Fruit fly (Drosophila melanogaster) whole organism, embryonic: ENCODE results near the gene Vm26Ab.

Experiments
- Adf1 ChIP-seq: fragments of 200-800 bp; sonication (Bioruptor generic); IDR thresholded peaks from 2 replicates; pipeline ENCODE4 v1.3.6; 2022; ENCODE audit warnings: missing biosample characterization, missing genetic modification characterization
- Atf-2 ChIP-seq: fragments of 200-800 bp; sonication (Bioruptor generic); optimal IDR thresholded peaks from 2 replicates; lab custom pipeline; 2016; ENCODE audit warnings: missing biosample characterization, missing genetic modification characterization
- C15 ChIP-seq: fragments of 200-800 bp; sonication (Bioruptor generic); IDR thresholded peaks from 3 replicates; pipeline ENCODE4 v1.3.6; 2022; ENCODE audit warnings: missing biosample characterization, missing genetic modification characterization
- CG12769 ChIP-seq: fragments of 200-800 bp; sonication (Bioruptor generic); optimal IDR thresholded peaks from 2 replicates; lab custom pipeline; 2019; ENCODE audit warnings: missing biosample characterization, mild to moderate bottlenecking, missing genetic modification characterization, moderate library complexity
- CG14667 ChIP-seq: fragments of 200-800 bp; sonication (Bioruptor generic); IDR thresholded peaks from 2 replicates; pipeline ENCODE4 v1.3.6; 2022; ENCODE audit warnings: missing biosample characterization, missing genetic modification characterization
- CG14860 ChIP-seq: fragments of 200-800 bp; sonication (Bioruptor generic); IDR thresholded peaks from 3 replicates; pipeline ENCODE4 v1.3.6; 2022; ENCODE audit warnings: missing biosample characterization, missing genetic modification characterization; ENCODE audit not compliant: partially characterized antibody
- CG1647 ChIP-seq: fragments of 200-800 bp; sonication (Bioruptor generic); optimal IDR thresholded peaks from 3 replicates; lab custom pipeline; 2016; ENCODE audit warnings: missing biosample characterization, missing genetic modification characterization
- CG16815 ChIP-seq: fragments of 200-800 bp; sonication (Bioruptor generic); optimal IDR thresholded peaks from 3 replicates; lab custom pipeline; 2017; ENCODE audit warnings: missing biosample characterization, mild to moderate bottlenecking, missing genetic modification characterization
- CG17829 ChIP-seq: fragments of 200-800 bp; optimal IDR thresholded peaks from 2 replicates; lab custom pipeline; 2019; ENCODE audit warnings: missing biosample characterization, mild to moderate bottlenecking, missing genetic modification characterization, moderate library complexity
- CG18476 ChIP-seq: fragments of 200-800 bp; sonication (Bioruptor generic); optimal IDR thresholded peaks from 2 replicates; lab custom pipeline; 2016; ENCODE audit warnings: missing biosample characterization, mild to moderate bottlenecking, missing genetic modification characterization
- CG18599 ChIP-seq: fragments of 200-800 bp; sonication (Bioruptor generic); optimal IDR thresholded peaks from 3 replicates; lab custom pipeline; 2017; ENCODE audit warnings: missing biosample characterization, missing genetic modification characterization, mild to moderate bottlenecking, moderate library complexity, missing genetic modification reagents
- CG2120 ChIP-seq: fragments of 200-800 bp; sonication (Bioruptor generic); optimal IDR thresholded peaks from 3 replicates; lab custom pipeline; 2016; ENCODE audit warnings: missing biosample characterization, missing genetic modification characterization
- CG2712 ChIP-seq: fragments of 200-800 bp; optimal IDR thresholded peaks from 3 replicates; lab custom pipeline; 2019; ENCODE audit warnings: missing biosample characterization, mild to moderate bottlenecking, missing genetic modification characterization, moderate library complexity
- CG4854 ChIP-seq: fragments of 200-800 bp; sonication (Bioruptor generic); optimal IDR thresholded peaks from 2 replicates; lab custom pipeline; 2016; ENCODE audit warnings: missing biosample characterization, missing genetic modification characterization, inconsistent platforms
- CG5180 ChIP-seq: fragments of 200-800 bp; sonication (Bioruptor generic); optimal IDR thresholded peaks from 3 replicates; lab custom pipeline; 2017; ENCODE audit warnings: missing biosample characterization, missing genetic modification characterization, mild to moderate bottlenecking, moderate library complexity, missing genetic modification reagents
- CG7786 ChIP-seq: fragments of 200-800 bp; sonication (Bioruptor generic); optimal IDR thresholded peaks from 2 replicates; lab custom pipeline; 2016; ENCODE audit warnings: missing biosample characterization, missing genetic modification characterization
- CG7928 ChIP-seq: fragments of 200-800 bp; sonication (Bioruptor generic); optimal IDR thresholded peaks from 2 replicates; lab custom pipeline; 2017; ENCODE audit warnings: missing biosample characterization, mild to moderate bottlenecking, missing genetic modification characterization
- CG8089 ChIP-seq: fragments of 200-800 bp; sonication (Bioruptor generic); optimal IDR thresholded peaks from 3 replicates; lab custom pipeline; 2016; ENCODE audit warnings: missing biosample characterization, missing genetic modification characterization
- CG8924 ChIP-seq: fragments of 200-800 bp; optimal IDR thresholded peaks from 3 replicates; lab custom pipeline; 2019; ENCODE audit warnings: missing biosample characterization, mild to moderate bottlenecking, missing genetic modification characterization, moderate library complexity
- CG9876 ChIP-seq: fragments of 200-800 bp; sonication (Bioruptor generic); optimal IDR thresholded peaks from 2 replicates; lab custom pipeline; 2016; ENCODE audit warnings: missing biosample characterization, missing genetic modification characterization
- E2f2 ChIP-seq: fragments of 200-800 bp; sonication (Bioruptor generic); IDR thresholded peaks from 2 replicates; pipeline ENCODE4 v1.3.6; 2022; ENCODE audit warnings: missing biosample characterization, missing genetic modification characterization
- Eip74EF ChIP-seq, 2 experiments: fragments of 200-800 bp in 1 of 2; fragments of >200 bp in 1 of 2; sonication (Bioruptor generic) in 1 of 2; optimal IDR thresholded peaks; 2 replicates each; lab custom pipeline; 2017 to 2019; ENCODE audit warnings: missing biosample characterization in 2 of 2, missing genetic modification characterization in 2 of 2, mild to moderate bottlenecking in 1 of 2, moderate library complexity in 1 of 2
- HmgZ ChIP-seq: fragments of 200-800 bp; sonication (Bioruptor generic); optimal IDR thresholded peaks from 2 replicates; lab custom pipeline; 2018; ENCODE audit warnings: missing biosample characterization, mild to moderate bottlenecking, missing genetic modification characterization
- Jarid2 ChIP-seq: fragments of 200-800 bp; sonication (Bioruptor generic); optimal IDR thresholded peaks from 3 replicates; lab custom pipeline; 2017; ENCODE audit warnings: mild to moderate bottlenecking, missing biosample characterization, missing genetic modification reagents, missing genetic modification characterization
- Mad ChIP-seq: fragments of 200-800 bp; sonication (Bioruptor generic); optimal IDR thresholded peaks from 2 replicates; lab custom pipeline; 2016; ENCODE audit warnings: missing biosample characterization, missing genetic modification characterization
- Poxn ChIP-seq: fragments of 200-800 bp; sonication (Bioruptor generic); IDR thresholded peaks from 2 replicates; pipeline ENCODE4 v1.3.6; 2022; ENCODE audit warnings: missing biosample characterization, missing genetic modification characterization
- Rx ChIP-seq: fragments of 200-800 bp; sonication (Bioruptor generic); IDR thresholded peaks from 2 replicates; pipeline ENCODE4 v1.3.6; 2022; ENCODE audit warnings: missing biosample characterization, missing genetic modification characterization
- ato ChIP-seq: fragments of 200-800 bp; sonication (Bioruptor generic); IDR thresholded peaks from 2 replicates; pipeline ENCODE4 v1.3.6; 2022; ENCODE audit warnings: missing biosample characterization, missing genetic modification characterization; ENCODE audit not compliant: partially characterized antibody
- dmrt11E ChIP-seq: fragments of 200-800 bp; sonication (Bioruptor generic); optimal IDR thresholded peaks from 3 replicates; lab custom pipeline; 2018; ENCODE audit warnings: missing biosample characterization, mild to moderate bottlenecking, missing genetic modification characterization, moderate library complexity
- emc ChIP-seq: fragments of 200-800 bp; sonication (Bioruptor generic); optimal IDR thresholded peaks from 2 replicates; lab custom pipeline; 2016; ENCODE audit warnings: missing biosample characterization, missing genetic modification characterization
- ems ChIP-seq: fragments of 200-800 bp; sonication (Bioruptor generic); optimal IDR thresholded peaks from 3 replicates; lab custom pipeline; 2016; ENCODE audit warnings: missing biosample characterization, missing genetic modification characterization
- exex ChIP-seq: fragments of 200-800 bp; sonication (Bioruptor generic); optimal IDR thresholded peaks from 4 replicates; lab custom pipeline; 2018; ENCODE audit warnings: missing biosample characterization, mild to moderate bottlenecking, missing genetic modification characterization, moderate library complexity
- hbn ChIP-seq: fragments of 200-800 bp; sonication (Bioruptor generic); IDR thresholded peaks from 2 replicates; pipeline ENCODE4 v1.3.6; 2022; ENCODE audit warnings: missing biosample characterization, missing genetic modification characterization; ENCODE audit not compliant: partially characterized antibody
- kah ChIP-seq: fragments of 200-800 bp; sonication (Bioruptor generic); optimal IDR thresholded peaks from 2 replicates; lab custom pipeline; 2018; ENCODE audit warnings: missing biosample characterization, mild to moderate bottlenecking, missing genetic modification characterization
- kay ChIP-seq: fragments of 200-800 bp; sonication (Bioruptor generic); optimal IDR thresholded peaks from 2 replicates; lab custom pipeline; 2016; ENCODE audit warnings: missing biosample characterization, missing genetic modification characterization
- lbe ChIP-seq: fragments of 200-800 bp; sonication (Bioruptor generic); optimal IDR thresholded peaks from 2 replicates; lab custom pipeline; 2016; ENCODE audit warnings: missing biosample characterization, mild to moderate bottlenecking, missing genetic modification characterization
- nau ChIP-seq: fragments of 200-800 bp; sonication (Bioruptor generic); optimal IDR thresholded peaks from 3 replicates; lab custom pipeline; 2017; ENCODE audit warnings: missing biosample characterization, mild to moderate bottlenecking, missing genetic modification characterization, missing genetic modification reagents
- nerfin-2 ChIP-seq: fragments of 200-800 bp; sonication (Bioruptor generic); IDR thresholded peaks from 2 replicates; pipeline ENCODE4 v1.3.6; 2022; ENCODE audit warnings: missing biosample characterization, missing genetic modification characterization; ENCODE audit not compliant: partially characterized antibody
- org-1 ChIP-seq: fragments of 200-800 bp; sonication (Bioruptor generic); optimal IDR thresholded peaks from 2 replicates; lab custom pipeline; 2017; ENCODE audit warnings: missing biosample characterization, missing genetic modification characterization
- otp ChIP-seq: fragments of 200-800 bp; sonication (Bioruptor generic); IDR thresholded peaks from 3 replicates; pipeline ENCODE4, ENCODE4 v1.3.6; 2022; ENCODE audit warnings: missing biosample characterization, missing genetic modification characterization
- phol ChIP-seq: fragments of 200-800 bp; sonication (Bioruptor generic); optimal IDR thresholded peaks from 3 replicates; lab custom pipeline; 2018; ENCODE audit warnings: missing biosample characterization, mild to moderate bottlenecking, missing genetic modification characterization, moderate library complexity
- run ChIP-seq: fragments of 200-800 bp; sonication (Bioruptor generic); optimal IDR thresholded peaks from 3 replicates; lab custom pipeline; 2018; ENCODE audit warnings: missing biosample characterization, mild to moderate bottlenecking, missing genetic modification characterization
- slp2 ChIP-seq: fragments of 200-800 bp; sonication (Bioruptor generic); optimal IDR thresholded peaks from 2 replicates; lab custom pipeline; 2016; ENCODE audit warnings: missing biosample characterization, missing genetic modification characterization
- sna ChIP-seq: fragments of 200-800 bp; sonication (Bioruptor generic); IDR thresholded peaks from 2 replicates; pipeline ENCODE4 v1.3.6; 2022; ENCODE audit warnings: missing biosample characterization, missing genetic modification characterization; ENCODE audit not compliant: partially characterized antibody
- tx ChIP-seq: fragments of 200-800 bp; sonication (Bioruptor generic); optimal IDR thresholded peaks from 2 replicates; lab custom pipeline; 2016; ENCODE audit warnings: missing biosample characterization, missing genetic modification characterization
- wor ChIP-seq: fragments of 200-800 bp; sonication (Bioruptor generic); IDR thresholded peaks from 2 replicates; pipeline ENCODE4 v1.3.6; 2022; ENCODE audit warnings: missing biosample characterization, missing genetic modification characterization
- z ChIP-seq: fragments of 200-800 bp; sonication (Bioruptor generic); IDR thresholded peaks from 3 replicates; pipeline ENCODE4 v1.3.6; 2022; ENCODE audit warnings: missing biosample characterization, missing genetic modification characterization
- zen2 ChIP-seq: fragments of 200-800 bp; sonication (Bioruptor generic); IDR thresholded peaks from 3 replicates; pipeline ENCODE4 v1.3.6; 2022; ENCODE audit warnings: missing biosample characterization, missing genetic modification characterization; ENCODE audit not compliant: partially characterized antibody
- zfh1 ChIP-seq: fragments of 200-800 bp; sonication (Bioruptor generic); IDR thresholded peaks from 3 replicates; pipeline ENCODE4 v1.3.6; 2022; ENCODE audit warnings: missing biosample characterization, missing genetic modification characterization

The Vm26Ab gene

DNA sequence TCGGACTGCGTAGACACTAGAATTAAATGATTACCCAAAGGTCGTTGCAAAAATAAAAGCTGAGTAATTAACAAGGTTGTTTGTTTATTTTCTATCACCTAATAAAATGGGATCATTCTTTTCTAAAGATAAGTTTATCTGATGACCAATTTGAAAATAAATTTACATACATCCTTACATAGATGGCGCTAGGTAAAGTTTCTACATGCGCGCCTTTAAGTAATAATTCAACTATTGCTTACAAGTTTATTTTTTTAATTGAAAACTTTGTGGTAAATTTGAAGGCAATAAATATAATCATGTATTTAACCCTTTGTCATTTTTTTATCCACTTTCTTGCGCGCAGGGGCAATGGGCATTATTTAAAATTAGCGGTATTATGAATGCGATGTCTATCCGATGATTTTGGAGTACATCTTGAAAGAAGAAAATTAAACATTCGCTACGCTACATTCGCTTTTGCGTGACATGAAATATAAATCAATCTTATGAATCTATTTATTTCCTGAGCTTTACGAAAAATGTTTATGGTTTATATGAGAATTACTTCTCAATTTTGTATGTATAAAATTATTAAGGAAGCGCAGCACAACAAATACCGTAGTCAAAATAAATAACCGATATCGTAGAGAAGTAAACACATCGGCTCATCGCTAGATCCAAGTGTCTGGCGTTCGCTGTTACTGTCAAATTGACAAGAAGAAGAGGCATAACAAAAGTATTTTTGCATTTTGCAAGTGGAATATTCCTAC is 7.9 kb upstream of the Vm26Ab start, which contains the start of gene CG9044 (continued):
- peak; percentile 12 for TF ChIP-seq dmrt11E (tag; lab: Kevin White, UChicago)
- peak; percentile 66 for TF ChIP-seq HmgZ (tag; lab: Kevin White, UChicago)
- TF ChIP-seq Rx (GFP tag; lab: Robert Waterston, UW): no peak
- TF ChIP-seq CG16815: peak; percentile 21
- TF ChIP-seq CG18476 (GFP tag; lab: Kevin White, UChicago): peak; percentile 50
- TF ChIP-seq tx (GFP tag; lab: Kevin White, UChicago): peak; percentile 39
- TF ChIP-seq hbn (GFP tag; lab: Robert Waterston, UW): peak; percentile 86
- no peak for TF ChIP-seq Adf1
- no peak for TF ChIP-seq nau (GFP tag; lab: Kevin White, UChicago)
- TF ChIP-seq CG14860 (GFP tag; lab: Robert Waterston, UW): peak; percentile 89
- peak; percentile 87 for TF ChIP-seq nerfin-2
- TF ChIP-seq otp: no peak
- peak; percentile 93 for TF ChIP-seq sna (GFP tag; lab: Robert Waterston, UW)
- no peak for TF ChIP-seq run
- peak; percentile 19 for TF ChIP-seq emc (GFP tag; lab: Kevin White, UChicago)
- TF ChIP-seq Jarid2 (GFP tag; lab: Kevin White, UChicago): no peak
- no peak for TF ChIP-seq CG14667 (GFP tag; lab: Robert Waterston, UW)
- TF ChIP-seq ems (GFP tag; lab: Kevin White, UChicago): peak; percentile 30
- TF ChIP-seq CG17829 (tag; lab: Kevin White, UChicago): peak; percentile 65
- TF ChIP-seq CG8089 (GFP tag; lab: Kevin White, UChicago): peak; percentile 33
- TF ChIP-seq lbe (GFP tag; lab: Kevin White, UChicago): peak; percentile 65
- TF ChIP-seq CG18599 (GFP tag; lab: Kevin White, UChicago): no peak
- no peak for TF ChIP-seq org-1 (GFP tag; lab: Kevin White, UChicago)
- no peak for TF ChIP-seq C15 (GFP tag; lab: Robert Waterston, UW)
- peak; percentile 67 for TF ChIP-seq Mad (GFP tag; lab: Kevin White, UChicago)
- TF ChIP-seq CG9876: peak; percentile 38
- TF ChIP-seq zen2 (GFP tag; lab: Robert Waterston, UW): peak; percentile 68; the same call in 2 of the 3 replicates
- TF ChIP-seq CG7786: peak; percentile 57
- TF ChIP-seq Atf-2: no peak
- peak; percentile 24 for TF ChIP-seq kay (GFP tag; lab: Kevin White, UChicago)
- TF ChIP-seq ato (GFP tag; lab: Robert Waterston, UW): peak; percentile 81
- no peak for TF ChIP-seq CG7928 (GFP tag; lab: Kevin White, UChicago)
- TF ChIP-seq exex (tag; lab: Kevin White, UChicago): no peak
- peak; percentile 42; the same call in 1 of the 3 replicates for TF ChIP-seq zfh1 (GFP tag; lab: Robert Waterston, UW)
- TF ChIP-seq E2f2 (GFP tag; lab: Robert Waterston, UW): peak; percentile 76
- TF ChIP-seq slp2 (GFP tag; lab: Kevin White, UChicago): peak; percentile 52
- TF ChIP-seq z: no peak
- peak; percentile 83 for TF ChIP-seq CG2120 (GFP tag; lab: Kevin White, UChicago)
- TF ChIP-seq CG5180: no peak
- TF ChIP-seq CG4854 (GFP tag; lab: Kevin White, UChicago): peak; percentile 16
- TF ChIP-seq CG8924: peak; percentile 34
- TF ChIP-seq CG12769 (tag; lab: Kevin White, UChicago): no peak
- TF ChIP-seq CG2712 (tag; lab: Kevin White, UChicago): peak; percentile 67
- peak; percentile 68 for TF ChIP-seq CG1647 (GFP tag; lab: Kevin White, UChicago)
- TF ChIP-seq Eip74EF (GFP tag; optimal IDR thresholded peaks at IDR 0.05; lab: Kevin White, UChicago): no peak
- peak; percentile 78 for TF ChIP-seq phol (tag; lab: Kevin White, UChicago)
- no peak for TF ChIP-seq kah (GFP tag; lab: Kevin White, UChicago)
- TF ChIP-seq Poxn (GFP tag; lab: Robert Waterston, UW): no peak
- no peak for TF ChIP-seq wor (GFP tag; lab: Robert Waterston, UW)
